Worm (Caenorhabditis elegans) whole organism, midembryonic: ENCODE results near the gene mks-2.

Source experiments
- T22C8.4 ChIP-seq: fragments of 200-800 bp; sonication (Bioruptor generic); IDR thresholded peaks from 2 replicates; pipeline ENCODE4 v1.3.6; 2022; ENCODE audit warnings: missing genetic modification characterization, missing compliant biosample characterization
- klf-2 ChIP-seq: fragments of 200-800 bp; sonication (Bioruptor generic); conservative IDR thresholded peaks from 2 replicates; pipeline ENCODE4 v1.3.6; 2022; ENCODE audit warnings: missing genetic modification reagents, missing genetic modification characterization, missing compliant biosample characterization
- ref-1 ChIP-seq: fragments of 200-800 bp; sonication (Bioruptor generic); conservative IDR thresholded peaks from 2 replicates; pipeline ENCODE4 v1.3.6; 2022; ENCODE audit warnings: missing genetic modification reagents, missing genetic modification characterization, missing compliant biosample characterization
- tab-1 ChIP-seq: fragments of 200-800 bp; sonication (Bioruptor generic); IDR thresholded peaks from 2 replicates; pipeline ENCODE4 v1.3.6; 2022; ENCODE audit warnings: missing genetic modification characterization, missing compliant biosample characterization

- TF ChIP-seq T22C8.4 (GFP tag; lab: Robert Waterston, UW), result no peak
- TF ChIP-seq ref-1, result no peak
- no peak for TF ChIP-seq klf-2 (GFP tag; lab: Robert Waterston, UW)
- no peak for TF ChIP-seq tab-1 (GFP tag; lab: Robert Waterston, UW)
These were observed 43.0 kb upstream of the mks-2 start, which contains the start of gene F13H8.12 for ce11 chrII:6262222-6262621.
